Fruit fly (Drosophila melanogaster) whole organism, embryonic: ENCODE data around the gene CG42671.
A peak's percentile ranks its signal among the peaks of the same experiment; 100 is the strongest.

ENCODE experiments used
- Adf1 ChIP-seq: fragments of 200-800 bp; sonication (Bioruptor generic); IDR thresholded peaks from 2 replicates; pipeline ENCODE4 v1.3.6; 2022; ENCODE audit warnings: missing biosample characterization, missing genetic modification characterization
- Bgb ChIP-seq: fragments of 200-800 bp; sonication (Bioruptor generic); IDR thresholded peaks from 2 replicates; pipeline ENCODE4 v1.3.6; 2022; ENCODE audit warnings: missing biosample characterization, missing genetic modification characterization; ENCODE audit not compliant: partially characterized antibody
- Bteb2 ChIP-seq: fragments of 200-800 bp; sonication (Bioruptor generic); optimal IDR thresholded peaks from 2 replicates; lab custom pipeline; 2016; ENCODE audit warnings: missing biosample characterization, missing genetic modification characterization
- CG10267 ChIP-seq: fragments of 200-800 bp; sonication (Bioruptor generic); optimal IDR thresholded peaks from 2 replicates; lab custom pipeline; 2018; ENCODE audit warnings: missing biosample characterization, mild to moderate bottlenecking, missing genetic modification characterization, moderate library complexity
- CG10321 ChIP-seq: fragments of 200-800 bp; sonication (Bioruptor generic); IDR thresholded peaks from 2 replicates; pipeline ENCODE4 v1.3.6; 2022; ENCODE audit warnings: missing biosample characterization, missing genetic modification characterization
- CG10654 ChIP-seq: fragments of 200-800 bp; sonication (Bioruptor generic); optimal IDR thresholded peaks from 2 replicates; lab custom pipeline; 2016; ENCODE audit warnings: missing biosample characterization, missing genetic modification characterization
- CG12155 ChIP-seq: fragments of 200-800 bp; sonication (Bioruptor generic); optimal IDR thresholded peaks from 3 replicates; lab custom pipeline; 2016; ENCODE audit warnings: missing biosample characterization, missing genetic modification characterization
- CG13296 ChIP-seq: fragments of 200-800 bp; sonication (Bioruptor generic); optimal IDR thresholded peaks from 3 replicates; lab custom pipeline; 2018; ENCODE audit warnings: missing biosample characterization, mild to moderate bottlenecking, missing genetic modification characterization
- CG14667 ChIP-seq: fragments of 200-800 bp; sonication (Bioruptor generic); IDR thresholded peaks from 2 replicates; pipeline ENCODE4 v1.3.6; 2022; ENCODE audit warnings: missing biosample characterization, missing genetic modification characterization
- CG17186 ChIP-seq: fragments of 200-800 bp; sonication (Bioruptor generic); optimal IDR thresholded peaks from 3 replicates; lab custom pipeline; 2017; ENCODE audit warnings: missing biosample characterization, missing genetic modification reagents, missing genetic modification characterization
- CG17328 ChIP-seq: fragments of 200-800 bp; sonication (Bioruptor generic); IDR thresholded peaks from 2 replicates; pipeline ENCODE4 v1.3.6; 2022; ENCODE audit warnings: missing biosample characterization, missing genetic modification characterization
- CG17361 ChIP-seq: fragments of 200-800 bp; sonication (Bioruptor generic); IDR thresholded peaks from 3 replicates; pipeline ENCODE4 v1.3.6; 2022; ENCODE audit warnings: missing biosample characterization, missing genetic modification characterization
- CG30403 ChIP-seq: fragments of 200-800 bp; sonication (Bioruptor generic); optimal IDR thresholded peaks from 3 replicates; lab custom pipeline; 2016; ENCODE audit warnings: missing biosample characterization, missing genetic modification characterization
- CG32767 ChIP-seq: fragments of 200-800 bp; sonication (Bioruptor generic); IDR thresholded peaks from 2 replicates; pipeline ENCODE4 v1.3.6; 2022; ENCODE audit warnings: missing biosample characterization, missing genetic modification characterization
- CG4328 ChIP-seq: fragments of 200-800 bp; sonication (Bioruptor generic); optimal IDR thresholded peaks from 3 replicates; lab custom pipeline; 2017; ENCODE audit warnings: missing biosample characterization, missing genetic modification reagents, missing genetic modification characterization
- CG4854 ChIP-seq: fragments of 200-800 bp; sonication (Bioruptor generic); optimal IDR thresholded peaks from 2 replicates; lab custom pipeline; 2016; ENCODE audit warnings: missing biosample characterization, missing genetic modification characterization, inconsistent platforms
- CG6689 ChIP-seq: fragments of 200-800 bp; sonication (Bioruptor generic); IDR thresholded peaks from 2 replicates; pipeline ENCODE4 v1.3.6; 2022; ENCODE audit warnings: missing biosample characterization, missing genetic modification characterization
- CG6813 ChIP-seq: fragments of 200-800 bp; sonication (Bioruptor generic); optimal IDR thresholded peaks from 2 replicates; lab custom pipeline; 2017; ENCODE audit warnings: missing biosample characterization, missing genetic modification characterization, mild to moderate bottlenecking, moderate library complexity, missing genetic modification reagents
- CG8359 ChIP-seq: fragments of 200-800 bp; sonication (Bioruptor generic); optimal IDR thresholded peaks from 2 replicates; lab custom pipeline; 2017; ENCODE audit warnings: missing biosample characterization, mild to moderate bottlenecking, missing genetic modification characterization, borderline replicate concordance
- CG9437 ChIP-seq: fragments of 200-800 bp; sonication (Bioruptor generic); optimal IDR thresholded peaks from 2 replicates; lab custom pipeline; 2018; ENCODE audit warnings: missing biosample characterization, mild to moderate bottlenecking, missing genetic modification characterization
- CoRest ChIP-seq: fragments of 200-800 bp; sonication (Bioruptor generic); optimal IDR thresholded peaks from 3 replicates; lab custom pipeline; 2018; ENCODE audit warnings: missing biosample characterization, mild to moderate bottlenecking, missing genetic modification characterization, moderate library complexity
- D19A ChIP-seq: fragments of 200-800 bp; optimal IDR thresholded peaks from 3 replicates; lab custom pipeline; 2019; ENCODE audit warnings: missing biosample characterization, mild to moderate bottlenecking, missing genetic modification characterization, moderate library complexity
- Hey ChIP-seq: fragments of 200-800 bp; sonication (Bioruptor generic); optimal IDR thresholded peaks from 3 replicates; lab custom pipeline; 2018; ENCODE audit warnings: missing biosample characterization, mild to moderate bottlenecking, missing genetic modification characterization
- Med ChIP-seq: fragments of 200-800 bp; sonication (Bioruptor generic); peaks from one replicate; lab custom pipeline; 2016; ENCODE audit warnings: missing biosample characterization, missing genetic modification characterization, mild to moderate bottlenecking, inconsistent platforms, moderate library complexity
- Opbp ChIP-seq: fragments of 200-800 bp; sonication (Bioruptor generic); IDR thresholded peaks from 3 replicates; pipeline ENCODE4 v1.3.6; 2022; ENCODE audit warnings: missing biosample characterization, missing genetic modification characterization; ENCODE audit not compliant: partially characterized antibody
- Rfx ChIP-seq: fragments of 200-800 bp; sonication (Bioruptor generic); IDR thresholded peaks from 2 replicates; pipeline ENCODE4 v1.3.6; 2022; ENCODE audit warnings: missing biosample characterization, missing genetic modification characterization
- Sox102F ChIP-seq: fragments of 200-800 bp; sonication (Bioruptor generic); optimal IDR thresholded peaks from 2 replicates; lab custom pipeline; 2018; ENCODE audit warnings: missing biosample characterization, mild to moderate bottlenecking, missing genetic modification characterization, moderate library complexity
- Trl ChIP-seq, 3 experiments: fragments of >200 bp in 2 of 3; fragments of 200-800 bp in 1 of 3; sonication (Bioruptor generic) in 1 of 3; optimal IDR thresholded peaks; 2 replicates in 1 of 3; 3 replicates in 2 of 3; lab custom pipeline; 2016 to 2017; ENCODE audit warnings: missing biosample characterization in 1 of 3, missing genetic modification characterization in 1 of 3
- Vsx1 ChIP-seq: fragments of 200-800 bp; sonication (Bioruptor generic); optimal IDR thresholded peaks from 2 replicates; lab custom pipeline; 2017; ENCODE audit warnings: missing biosample characterization, mild to moderate bottlenecking, missing genetic modification characterization, missing genetic modification reagents
- Xbp1 ChIP-seq: fragments of 200-800 bp; sonication (Bioruptor generic); optimal IDR thresholded peaks from 3 replicates; lab custom pipeline; 2016; ENCODE audit warnings: missing biosample characterization, mild to moderate bottlenecking, missing genetic modification characterization
- ac ChIP-seq: fragments of 200-800 bp; sonication (Bioruptor generic); optimal IDR thresholded peaks from 3 replicates; lab custom pipeline; 2017; ENCODE audit warnings: missing biosample characterization, mild to moderate bottlenecking, missing genetic modification characterization
- chif ChIP-seq, 2 experiments: fragments of 200-800 bp; sonication (Bioruptor generic); optimal IDR thresholded peaks; 3 replicates each; lab custom pipeline; 2016; ENCODE audit warnings: missing biosample characterization in 2 of 2, missing genetic modification characterization in 2 of 2
- crc ChIP-seq: fragments of 200-800 bp; sonication (Bioruptor generic); optimal IDR thresholded peaks from 2 replicates; lab custom pipeline; 2016; ENCODE audit warnings: missing biosample characterization, missing genetic modification characterization
- en ChIP-seq: fragments of 200-800 bp; sonication (Bioruptor generic); optimal IDR thresholded peaks from 2 replicates; lab custom pipeline; 2016; ENCODE audit warnings: missing biosample characterization, missing genetic modification characterization
- gem ChIP-seq: fragments of 200-800 bp; sonication (Bioruptor generic); optimal IDR thresholded peaks from 2 replicates; lab custom pipeline; 2019; ENCODE audit warnings: missing biosample characterization, mild to moderate bottlenecking, missing genetic modification characterization, moderate library complexity
- gro ChIP-seq: fragments of 200-800 bp; sonication (Bioruptor generic); optimal IDR thresholded peaks from 2 replicates; lab custom pipeline; 2016; ENCODE audit warnings: missing biosample characterization, missing genetic modification characterization
- her ChIP-seq: fragments of 200-800 bp; sonication (Bioruptor generic); optimal IDR thresholded peaks from 2 replicates; lab custom pipeline; 2016; ENCODE audit warnings: missing biosample characterization, missing genetic modification characterization
- insv ChIP-seq, 2 experiments: fragments of 200-800 bp; sonication (Bioruptor generic); optimal IDR thresholded peaks; 3 replicates each; lab custom pipeline; 2016 to 2018; ENCODE audit warnings: missing biosample characterization in 2 of 2, missing genetic modification characterization in 2 of 2
- klu ChIP-seq: fragments of 200-800 bp; sonication (Bioruptor generic); IDR thresholded peaks from 2 replicates; pipeline ENCODE4 v1.3.6; 2022; ENCODE audit warnings: missing biosample characterization, missing genetic modification characterization
- lab ChIP-seq: fragments of 200-800 bp; sonication (Bioruptor generic); optimal IDR thresholded peaks from 3 replicates; lab custom pipeline; 2017; ENCODE audit warnings: missing biosample characterization, missing genetic modification characterization, mild to moderate bottlenecking, moderate library complexity, missing genetic modification reagents
- nau ChIP-seq: fragments of 200-800 bp; sonication (Bioruptor generic); optimal IDR thresholded peaks from 3 replicates; lab custom pipeline; 2017; ENCODE audit warnings: missing biosample characterization, mild to moderate bottlenecking, missing genetic modification characterization, missing genetic modification reagents
- pb ChIP-seq: fragments of 200-800 bp; sonication (Bioruptor generic); optimal IDR thresholded peaks from 3 replicates; lab custom pipeline; 2016; ENCODE audit warnings: missing biosample characterization, missing genetic modification characterization
- pnt ChIP-seq: fragments of 200-800 bp; sonication (Bioruptor generic); optimal IDR thresholded peaks from 3 replicates; lab custom pipeline; 2016; ENCODE audit warnings: missing biosample characterization, missing genetic modification characterization
- ro ChIP-seq: fragments of 200-800 bp; sonication (Bioruptor generic); IDR thresholded peaks from 2 replicates; pipeline ENCODE4 v1.3.6; 2022; ENCODE audit warnings: missing biosample characterization, missing genetic modification characterization
- schlank ChIP-seq: fragments of 200-800 bp; sonication (Bioruptor generic); optimal IDR thresholded peaks from 2 replicates; lab custom pipeline; 2018; ENCODE audit warnings: missing biosample characterization, mild to moderate bottlenecking, missing genetic modification characterization
- sob ChIP-seq: fragments of 200-800 bp; sonication (Bioruptor generic); IDR thresholded peaks from 2 replicates; pipeline ENCODE4 v1.3.6; 2022; ENCODE audit warnings: missing biosample characterization, missing genetic modification characterization
- toy ChIP-seq: fragments of 200-800 bp; sonication (Bioruptor generic); IDR thresholded peaks from 2 replicates; pipeline ENCODE4 v1.3.6; 2022; ENCODE audit warnings: missing biosample characterization, missing genetic modification characterization
- trem ChIP-seq: fragments of 200-800 bp; optimal IDR thresholded peaks from 3 replicates; lab custom pipeline; 2019; ENCODE audit warnings: missing biosample characterization, mild to moderate bottlenecking, missing genetic modification characterization, moderate library complexity

Gene CG42671

DNA sequence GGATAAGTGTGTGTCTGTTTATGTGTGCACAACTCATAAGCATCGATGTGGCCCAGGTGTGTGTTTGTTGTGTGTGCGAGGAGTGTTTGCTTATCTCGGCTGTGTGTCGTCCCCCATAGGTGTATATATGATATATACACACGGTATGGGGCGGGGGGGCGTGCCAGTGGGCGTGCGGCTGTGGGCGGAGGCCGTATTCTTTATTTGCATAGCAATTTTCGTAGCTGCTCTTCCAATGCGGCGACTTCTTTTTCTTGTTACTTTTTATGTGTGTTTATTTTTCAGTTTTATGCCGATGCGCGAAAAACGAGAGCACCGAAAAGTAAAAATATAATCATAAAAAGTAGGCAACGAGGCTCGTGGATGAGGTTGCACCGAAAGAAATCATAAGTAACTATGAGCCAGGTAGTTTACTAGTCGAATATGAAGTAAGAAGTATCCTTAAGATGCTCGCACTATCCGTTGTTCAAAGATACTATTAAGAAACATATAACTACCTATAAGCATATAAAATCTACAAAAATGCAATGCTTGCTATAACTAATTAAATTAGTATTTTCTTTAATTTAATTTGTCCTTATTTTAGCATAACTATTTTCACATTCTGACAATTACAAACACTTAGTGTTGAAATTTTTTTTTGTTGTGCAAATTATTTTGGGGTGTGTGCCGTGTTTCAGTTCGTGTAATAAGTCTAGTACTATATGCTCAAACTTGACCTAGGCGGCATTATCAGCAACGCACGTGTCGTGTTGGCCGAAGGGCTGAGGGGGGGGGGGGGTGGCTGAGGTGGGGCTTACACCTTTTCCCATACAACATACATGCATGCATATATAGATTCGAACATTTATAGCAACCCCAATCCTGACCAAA is 64.4 kb downstream of the CG42671 start:
- TF ChIP-seq CG13296 (GFP tag; lab: Kevin White, UChicago) (no peak), gro (GFP tag; lab: Kevin White, UChicago) (no peak), CG8359 (no peak), Sox102F (GFP tag; lab: Kevin White, UChicago) (peak; percentile 52), ro (GFP tag; lab: Robert Waterston, UW) (no peak), crc (no peak), CG4854 (GFP tag; lab: Kevin White, UChicago) (no peak), CoRest (tag; lab: Kevin White, UChicago) (peak; percentile 67), her (GFP tag; lab: Kevin White, UChicago) (no peak), CG14667 (GFP tag; lab: Robert Waterston, UW) (no peak), nau (GFP tag; lab: Kevin White, UChicago) (no peak), D19A (tag; lab: Kevin White, UChicago) (no peak), CG30403 (GFP tag; lab: Kevin White, UChicago) (peak; percentile 38), klu (no peak), Bteb2 (no peak), gem (tag; lab: Kevin White, UChicago) (peak; percentile 70), Adf1 (0 out of 2 replicates have a peak, but pooled peaks have one; percentile 8), pnt (GFP tag; lab: Kevin White, UChicago) (no peak), trem (tag; lab: Kevin White, UChicago) (no peak), Xbp1 (GFP tag; lab: Kevin White, UChicago) (peak; percentile 29), toy (GFP tag; lab: Robert Waterston, UW) (no peak), sob (GFP tag; lab: Robert Waterston, UW) (peak; percentile 50), Med (peak; percentile 63), schlank (peak; percentile 5), CG10267 (tag; lab: Kevin White, UChicago) (no peak), CG17186 (GFP tag; lab: Kevin White, UChicago) (no peak), CG6813 (GFP tag; lab: Kevin White, UChicago) (peak; percentile 36), Opbp (no peak), CG4328 (GFP tag; lab: Kevin White, UChicago) (peak; percentile 10), CG17361 (GFP tag; lab: Robert Waterston, UW) (0 out of 3 replicates have a peak, but pooled peaks have one; percentile 12), insv (GFP tag; optimal IDR thresholded peaks at IDR 0.05; lab: Kevin White, UChicago) (no peak), pb (GFP tag; lab: Kevin White, UChicago) (no peak), Hey (tag; lab: Kevin White, UChicago) (peak; percentile 22), Bgb (GFP tag; lab: Robert Waterston, UW) (no peak), CG9437 (GFP tag; lab: Kevin White, UChicago) (peak; percentile 49), chif (GFP tag; optimal IDR thresholded peaks at IDR 0.05; lab: Kevin White, UChicago) (no peak), CG32767 (0 out of 2 replicates have a peak, but pooled peaks have one; percentile 26), CG10654 (GFP tag; lab: Kevin White, UChicago) (no peak), en (no peak), CG6689 (GFP tag; lab: Robert Waterston, UW) (no peak), CG10321 (0 out of 2 replicates have a peak, but pooled peaks have one; percentile 21), Vsx1 (GFP tag; lab: Kevin White, UChicago) (no peak), CG17328 (GFP tag; lab: Robert Waterston, UW) (no peak), Rfx (GFP tag; lab: Robert Waterston, UW) (peak; percentile 28), lab (GFP tag; lab: Kevin White, UChicago) (peak; percentile 12), Trl (optimal IDR thresholded peaks at IDR 0.05; lab: Kevin White, UChicago) (no peak), Trl (GFP tag; optimal IDR thresholded peaks at IDR 0.05; lab: Kevin White, UChicago) (no peak), ac (GFP tag; lab: Kevin White, UChicago) (no peak), CG12155 (peak; percentile 32)
